Worm (Caenorhabditis elegans) whole organism, young adult: ENCODE results near the gene csa-1.

Source experiments
- C17E4.6 ChIP-seq: fragments of 200-800 bp; sonication (Bioruptor generic); IDR thresholded peaks from 2 replicates; pipeline ENCODE4 v1.3.6; 2022; ENCODE audit warnings: missing genetic modification reagents, missing genetic modification characterization, missing compliant biosample characterization
- attf-3 ChIP-seq: fragments of 200-800 bp; sonication (Bioruptor generic); conservative IDR thresholded peaks from 2 replicates; pipeline ENCODE4 v1.3.6; 2022; ENCODE audit warnings: missing genetic modification reagents, missing genetic modification characterization, missing compliant biosample characterization
- ccch-3 ChIP-seq: fragments of 200-800 bp; sonication (Bioruptor generic); optimal IDR thresholded peaks from 2 replicates; lab custom pipeline; 2018; ENCODE audit warnings: mild to moderate bottlenecking, missing genetic modification characterization, missing compliant biosample characterization
- hlh-26 ChIP-seq: fragments of 200-800 bp; sonication (Bioruptor generic); conservative IDR thresholded peaks from 2 replicates; pipeline ENCODE4 v1.3.6; 2022; ENCODE audit warnings: missing genetic modification reagents, missing genetic modification characterization, missing compliant biosample characterization
- madf-8 ChIP-seq: fragments of 200-800 bp; sonication (Bioruptor generic); conservative IDR thresholded peaks from 2 replicates; pipeline ENCODE4 v1.3.6; 2022; ENCODE audit warnings: missing genetic modification reagents, missing genetic modification characterization, missing compliant biosample characterization
- nhr-120 ChIP-seq: fragments of 200-800 bp; sonication (Bioruptor generic); IDR thresholded peaks from 2 replicates; pipeline ENCODE4 v1.3.6; 2022; ENCODE audit warnings: missing genetic modification characterization, missing compliant biosample characterization
- ztf-3 ChIP-seq: fragments of 200-800 bp; sonication (Bioruptor generic); optimal IDR thresholded peaks from 2 replicates; lab custom pipeline; 2018; ENCODE audit warnings: mild to moderate bottlenecking, missing genetic modification characterization, missing compliant biosample characterization

DNA sequence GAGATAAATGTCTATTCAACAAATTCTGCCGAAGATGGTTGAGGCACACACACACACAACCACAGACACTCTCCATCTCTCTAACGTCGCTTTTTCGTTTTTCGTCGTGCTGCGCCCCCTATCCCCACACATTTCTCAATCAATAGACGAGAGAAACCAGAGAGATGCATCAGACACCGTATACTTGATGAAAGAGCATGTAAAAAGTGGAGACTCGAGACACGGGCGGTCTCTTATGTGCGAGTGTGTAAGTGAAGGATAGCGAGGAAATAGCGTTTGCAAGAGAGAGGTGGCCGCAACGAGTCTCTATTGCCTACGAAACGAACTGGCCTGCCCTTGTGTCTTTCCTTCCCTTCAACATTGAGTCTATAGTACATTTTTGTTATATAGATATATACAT is 36.7 kb downstream of the csa-1 start:
- TF ChIP-seq ztf-3 (peak; percentile 28), hlh-26 (GFP tag; lab: Robert Waterston, UW) (no peak), C17E4.6 (GFP tag; lab: Robert Waterston, UW) (no peak), attf-3 (no peak), madf-8 (GFP tag; lab: Robert Waterston, UW) (no peak), ccch-3 (GFP tag; lab: Kevin White, UChicago) (no peak), nhr-120 (GFP tag; lab: Robert Waterston, UW) (no peak)
